Fruit fly (Drosophila melanogaster) whole organism, prepupa: Measurements from ENCODE around the gene CG14312.

Experiments
- Blimp-1 ChIP-seq: fragments of 200-800 bp; sonication (Bioruptor generic); optimal IDR thresholded peaks from 3 replicates; lab custom pipeline; 2017; ENCODE audit warnings: missing biosample characterization, missing genetic modification characterization, mild to moderate bottlenecking, moderate library complexity, missing genetic modification reagents
- CG10631 ChIP-seq: fragments of 200-800 bp; sonication (Bioruptor generic); optimal IDR thresholded peaks from 2 replicates; lab custom pipeline; 2016; ENCODE audit warnings: missing biosample characterization, missing genetic modification characterization
- CG11762 ChIP-seq: fragments of 200-800 bp; sonication (Bioruptor generic); optimal IDR thresholded peaks from 3 replicates; lab custom pipeline; 2016; ENCODE audit warnings: missing biosample characterization, missing genetic modification characterization; ENCODE audit not compliant: insufficient read depth
- CG11902 ChIP-seq: fragments of 200-800 bp; sonication (Bioruptor generic); optimal IDR thresholded peaks from 3 replicates; lab custom pipeline; 2016; ENCODE audit warnings: missing biosample characterization, missing genetic modification characterization
- CG31627 ChIP-seq: fragments of 200-800 bp; sonication (Bioruptor generic); optimal IDR thresholded peaks from 3 replicates; lab custom pipeline; 2016; ENCODE audit warnings: missing biosample characterization, missing genetic modification characterization
- acj6 ChIP-seq: fragments of 200-800 bp; sonication (Bioruptor generic); optimal IDR thresholded peaks from 3 replicates; lab custom pipeline; 2016; ENCODE audit warnings: missing biosample characterization, missing genetic modification characterization
- dsx ChIP-seq: fragments of 200-800 bp; optimal IDR thresholded peaks from 3 replicates; lab custom pipeline; 2019; ENCODE audit warnings: missing biosample characterization, mild to moderate bottlenecking, missing genetic modification characterization, moderate library complexity; ENCODE audit not compliant: poor library complexity, severe bottlenecking
- net ChIP-seq: fragments of 200-800 bp; sonication (Bioruptor generic); optimal IDR thresholded peaks from 3 replicates; lab custom pipeline; 2016; ENCODE audit warnings: missing biosample characterization, missing genetic modification characterization
- pdm3 ChIP-seq: fragments of 200-800 bp; sonication (Bioruptor generic); optimal IDR thresholded peaks from 3 replicates; lab custom pipeline; 2016; ENCODE audit warnings: missing biosample characterization, missing genetic modification characterization
- vri ChIP-seq: fragments of 200-800 bp; sonication (Bioruptor generic); optimal IDR thresholded peaks from 3 replicates; lab custom pipeline; 2016; ENCODE audit warnings: missing biosample characterization, mild to moderate bottlenecking, missing genetic modification characterization

DNA sequence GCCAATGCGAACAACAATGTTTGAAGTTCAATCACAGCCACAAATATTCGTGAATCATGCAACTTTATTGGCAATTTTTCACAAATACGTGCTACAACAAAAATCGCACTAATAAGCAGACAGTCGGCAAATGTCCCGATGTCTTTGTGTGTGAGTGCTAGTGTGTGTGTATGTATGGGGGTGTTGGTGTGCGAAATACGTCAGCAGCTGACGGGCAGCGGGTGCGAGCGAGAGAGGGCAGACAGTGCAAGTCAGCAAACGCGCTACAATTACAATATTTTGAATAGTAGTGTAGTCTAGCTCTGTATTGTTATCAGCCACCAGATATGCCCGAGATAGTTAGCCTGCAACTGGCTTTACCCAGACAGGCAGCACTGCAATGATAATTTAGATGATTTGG lies 37.3 kb downstream of the CG14312 start:
- TF ChIP-seq vri (no peak), CG10631 (GFP tag; lab: Kevin White, UChicago) (no peak), CG31627 (GFP tag; lab: Kevin White, UChicago) (no peak), CG11902 (GFP tag; lab: Kevin White, UChicago) (no peak), acj6 (GFP tag; lab: Kevin White, UChicago) (no peak), Blimp-1 (GFP tag; lab: Kevin White, UChicago) (no peak), CG11762 (GFP tag; lab: Kevin White, UChicago) (no peak), net (GFP tag; lab: Kevin White, UChicago) (no peak), pdm3 (no peak), dsx (GFP tag; lab: Kevin White, UChicago) (no peak)
